Fruit fly (Drosophila melanogaster) whole organism: ENCODE results near the gene Trm7-32.

Experiments
- CG8478 ChIP-seq: fragments of >200 bp; optimal IDR thresholded peaks from 2 replicates; lab custom pipeline; 2018; ENCODE audit warnings: inconsistent platforms
- Dll ChIP-seq: fragments of >200 bp; optimal IDR thresholded peaks from 2 replicates; lab custom pipeline; 2017
- EcR ChIP-seq, 2 experiments: fragments of >200 bp; optimal IDR thresholded peaks; 2 replicates each; lab custom pipeline; 2017; ENCODE audit warnings: missing biosample characterization in 2 of 2, missing genetic modification characterization in 2 of 2, missing genetic modification reagents in 2 of 2
- pan ChIP-seq: fragments of >200 bp; optimal IDR thresholded peaks from 2 replicates; lab custom pipeline; 2017
- psq ChIP-seq: fragments of >200 bp; optimal IDR thresholded peaks from 2 replicates; lab custom pipeline; 2017
- usp ChIP-seq: fragments of >200 bp; optimal IDR thresholded peaks from 2 replicates; lab custom pipeline; 2017; ENCODE audit warnings: missing biosample characterization, missing genetic modification characterization, mixed read lengths

Trm7-32 gene

DNA sequence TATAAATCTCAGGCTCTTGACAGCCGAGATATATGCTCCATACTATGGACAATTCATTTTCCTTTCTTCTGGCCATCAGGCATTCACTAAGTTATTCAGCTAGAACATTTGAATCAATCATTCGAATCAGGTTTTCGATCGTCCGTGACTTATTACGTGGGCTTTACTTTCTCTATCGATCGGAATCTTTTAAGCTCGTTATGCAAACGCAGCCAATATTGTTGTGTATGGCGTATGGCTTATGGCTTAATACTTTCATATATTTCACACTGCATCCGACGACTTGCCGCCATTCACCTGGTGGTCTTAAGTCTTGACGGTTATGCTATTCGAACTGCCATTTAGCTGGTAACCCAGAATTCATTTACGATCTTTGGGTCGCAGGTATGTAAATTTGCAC, 24.3 kb upstream of the Trm7-32 start:
- TF ChIP-seq EcR (GFP tag; optimal IDR thresholded peaks at IDR 0.05; lab: Kevin White, UChicago) (no peak), CG8478 (lab: Kevin White, UChicago) (no peak), Dll (lab: Kevin White, UChicago) (no peak), psq (lab: Kevin White, UChicago) (no peak), pan (lab: Kevin White, UChicago) (no peak), usp (GFP tag; lab: Kevin White, UChicago) (no peak)

DNA sequence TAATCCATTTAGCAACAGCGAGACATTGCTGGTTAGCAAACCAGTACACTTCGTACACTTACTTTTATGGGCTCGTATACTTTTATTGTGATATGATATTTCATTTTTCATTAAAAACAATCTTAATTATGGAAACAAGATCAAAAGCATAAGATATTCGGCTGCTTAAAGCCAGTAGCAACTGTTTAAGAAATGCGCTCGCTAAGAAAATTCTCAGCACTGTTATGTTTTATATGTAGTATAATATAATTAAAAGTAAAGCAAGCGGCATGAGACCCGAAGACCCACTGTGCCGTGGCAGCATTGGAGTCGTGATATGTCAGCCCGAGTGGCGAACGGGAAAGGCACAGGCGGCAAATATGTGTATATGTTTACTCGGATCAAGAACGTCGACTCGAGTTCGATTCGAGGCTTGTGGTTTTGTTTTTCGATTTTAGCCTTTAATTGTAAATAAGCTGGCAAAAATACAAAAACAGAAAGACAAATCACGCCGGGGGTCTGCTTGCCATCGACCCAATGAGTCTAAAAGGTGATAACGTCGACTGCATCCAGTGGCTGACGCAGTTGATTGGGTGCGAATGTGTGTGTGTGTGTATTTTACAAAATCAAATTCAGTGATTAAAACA, 21.5 kb upstream of the Trm7-32 start:
- TF ChIP-seq Dll (lab: Kevin White, UChicago) (no peak), psq (lab: Kevin White, UChicago) (no peak), usp (GFP tag; lab: Kevin White, UChicago) (no peak), CG8478 (lab: Kevin White, UChicago) (no peak), pan (lab: Kevin White, UChicago) (no peak), EcR (GFP tag; optimal IDR thresholded peaks at IDR 0.05; lab: Kevin White, UChicago) (no peak)

DNA sequence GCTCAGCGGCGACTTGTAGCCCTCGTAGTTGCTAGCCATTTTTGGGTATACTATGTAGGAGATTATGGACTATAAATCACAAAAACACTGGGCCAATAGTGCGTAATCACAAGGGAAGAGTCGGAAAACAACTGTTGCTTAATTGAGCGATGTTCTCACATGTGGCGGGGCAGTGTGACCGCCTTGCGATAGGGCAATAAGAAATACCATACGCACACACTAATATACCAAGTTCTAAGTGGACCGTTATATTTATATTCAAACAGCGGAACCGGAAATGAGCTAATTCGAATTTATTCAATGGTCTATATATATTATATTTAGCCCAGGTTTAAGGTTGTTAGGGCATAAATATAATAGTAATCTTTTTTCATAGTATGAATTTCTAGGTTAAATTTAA, 19.5 kb upstream of the Trm7-32 start, which contains the start of gene Adsl:
Gene Adsl, minus strand, starts transcription at position 165 of the 400 bp plus-strand sequence.
- TF ChIP-seq usp (GFP tag; lab: Kevin White, UChicago) (no peak), psq (lab: Kevin White, UChicago) (no peak), CG8478 (lab: Kevin White, UChicago) (no peak), Dll (lab: Kevin White, UChicago) (no peak), EcR (GFP tag; optimal IDR thresholded peaks at IDR 0.05; lab: Kevin White, UChicago) (no peak), pan (lab: Kevin White, UChicago) (no peak)

DNA sequence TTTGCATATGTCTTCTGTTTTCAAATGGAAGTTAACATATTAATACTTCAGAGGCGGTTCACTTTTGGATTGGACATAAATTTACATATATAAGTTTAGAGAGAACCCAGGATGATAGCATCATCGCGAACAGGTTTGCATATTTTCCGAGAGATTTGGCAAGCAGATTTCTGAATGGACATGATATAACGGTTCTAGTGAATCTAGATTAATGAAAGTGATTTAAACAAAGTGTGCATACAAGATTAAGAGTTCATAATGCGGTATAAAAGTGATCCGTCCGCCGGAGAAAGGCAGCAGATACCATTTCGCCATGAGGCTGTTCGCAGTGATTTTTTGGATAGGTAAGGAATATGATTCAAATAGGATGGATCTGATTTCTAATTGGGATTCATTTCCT, 12.1 kb upstream of the Trm7-32 start, which contains the start of gene CG5225:
Gene CG5225, plus strand, starts transcription at position 301 of the 400 bp plus-strand sequence.
- no peak for TF ChIP-seq psq (lab: Kevin White, UChicago)
- no peak for TF ChIP-seq CG8478 (lab: Kevin White, UChicago)
- TF ChIP-seq pan (lab: Kevin White, UChicago) = no peak
- TF ChIP-seq EcR (GFP tag; optimal IDR thresholded peaks at IDR 0.05; lab: Kevin White, UChicago) = no peak
- TF ChIP-seq Dll (lab: Kevin White, UChicago) = no peak
- no peak for TF ChIP-seq usp (GFP tag; lab: Kevin White, UChicago)

DNA sequence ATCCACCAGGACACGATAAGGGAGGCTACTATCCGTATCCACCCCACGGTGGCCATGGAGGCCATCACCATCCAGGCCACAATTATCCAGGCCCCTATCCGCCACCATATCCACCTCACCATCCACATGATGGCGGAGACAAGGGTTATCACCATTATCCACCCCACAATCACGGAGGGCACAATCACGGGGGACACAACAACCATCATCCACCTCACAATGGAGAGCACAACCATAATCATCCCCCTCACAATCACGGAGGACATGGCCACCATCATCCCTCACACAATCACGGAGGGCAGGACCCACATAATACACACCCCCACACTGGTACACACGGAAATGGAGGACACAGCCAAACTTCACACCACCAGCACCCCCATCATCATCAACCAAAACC, 10.7 kb upstream of the Trm7-32 start:
- TF ChIP-seq Dll (lab: Kevin White, UChicago) (no peak), usp (GFP tag; lab: Kevin White, UChicago) (no peak), EcR (GFP tag; optimal IDR thresholded peaks at IDR 0.05; lab: Kevin White, UChicago) (no peak), pan (lab: Kevin White, UChicago) (no peak), psq (lab: Kevin White, UChicago) (no peak), CG8478 (lab: Kevin White, UChicago) (no peak)

DNA sequence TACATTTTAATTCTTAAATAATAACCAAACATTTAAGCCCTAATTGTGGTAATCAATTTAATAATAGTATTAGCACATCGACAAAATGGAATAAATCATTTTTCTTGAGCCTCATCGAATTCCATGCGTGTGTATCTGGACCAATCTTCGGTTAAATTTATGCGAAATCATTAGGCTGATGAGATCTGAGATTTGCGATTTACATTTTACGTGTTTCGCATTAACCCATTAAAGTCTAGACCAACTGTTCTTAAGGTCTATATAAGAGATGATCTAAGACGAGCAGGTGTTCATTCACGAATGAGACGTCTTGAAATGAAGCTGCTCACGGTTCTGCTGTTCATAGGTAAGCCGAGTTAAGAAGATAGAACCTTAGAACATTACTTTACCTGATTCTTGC, 9.0 kb upstream of the Trm7-32 start, which contains the start of gene CG31268:
Gene CG31268, plus strand, starts transcription at position 301 of the 400 bp plus-strand sequence.
- no peak for TF ChIP-seq EcR (GFP tag; optimal IDR thresholded peaks at IDR 0.05; lab: Kevin White, UChicago)
- TF ChIP-seq pan (lab: Kevin White, UChicago) = no peak
- TF ChIP-seq psq (lab: Kevin White, UChicago) = no peak

DNA sequence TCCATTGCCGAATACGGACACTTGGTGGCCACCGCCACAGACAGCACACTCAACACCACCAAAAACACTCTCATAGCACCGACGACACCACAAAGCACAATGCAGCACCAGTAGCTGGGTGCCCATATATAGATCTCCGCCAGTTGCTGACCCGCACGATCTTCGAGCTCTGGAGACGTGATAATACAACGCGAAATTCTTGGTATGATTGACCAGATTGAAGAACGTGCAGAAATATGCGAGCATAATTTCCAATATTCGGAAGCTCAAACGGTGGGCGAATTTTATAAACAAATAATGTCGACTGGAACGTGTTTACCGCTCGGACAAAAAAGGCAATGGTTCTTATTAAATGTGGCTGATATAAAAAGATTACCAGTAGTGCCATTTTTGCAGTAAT, 4.5 kb upstream of the Trm7-32 start, which contains the start of gene CG4009:
Gene CG4009, minus strand, starts transcription at position 101 of the 400 bp plus-strand sequence.
- no peak for TF ChIP-seq psq (lab: Kevin White, UChicago)
- no peak for TF ChIP-seq CG8478 (lab: Kevin White, UChicago)
- no peak for TF ChIP-seq usp (GFP tag; lab: Kevin White, UChicago)
- TF ChIP-seq pan (lab: Kevin White, UChicago) = no peak
- TF ChIP-seq Dll (lab: Kevin White, UChicago) = no peak
- no peak for TF ChIP-seq EcR (GFP tag; optimal IDR thresholded peaks at IDR 0.05; lab: Kevin White, UChicago)

DNA sequence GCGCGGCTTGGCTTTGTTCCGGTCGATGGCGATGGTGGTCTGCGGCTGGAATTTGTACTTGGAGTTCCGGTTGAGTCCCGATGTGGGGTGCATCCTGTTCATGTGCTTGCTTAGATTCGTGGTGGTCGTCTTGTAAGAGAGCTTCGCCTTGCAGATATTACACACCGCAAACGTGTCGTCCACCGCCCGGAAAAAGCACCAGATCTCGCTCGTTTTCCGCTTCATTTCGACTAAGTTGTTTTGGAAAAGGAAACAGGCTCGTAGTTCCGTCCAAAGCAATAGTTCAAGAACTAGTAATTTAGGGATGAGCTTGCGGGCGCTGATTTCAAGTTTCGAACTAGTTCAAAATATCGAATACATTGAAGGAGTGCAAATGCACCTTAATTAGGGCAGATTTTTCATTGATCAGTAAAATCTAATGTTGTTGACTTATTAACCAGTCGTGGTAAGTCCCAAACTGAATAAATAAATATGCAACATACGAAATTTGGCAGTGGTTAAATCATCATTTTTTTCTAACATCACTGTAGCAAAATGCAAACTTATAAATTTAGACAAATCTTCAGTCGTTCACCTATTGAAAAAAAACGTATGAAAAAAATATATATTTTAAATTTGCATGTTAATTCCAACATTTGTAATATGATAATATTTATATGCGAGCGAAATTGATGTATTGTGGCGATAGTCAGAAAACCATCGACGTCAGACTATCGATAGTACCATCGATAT, 2.5 kb downstream of the Trm7-32 start, which contains the start of the genes bdwf and Patr-1:
Gene bdwf, minus strand, starts transcription at position 299 of the 732 bp plus-strand sequence.
Gene Patr-1, plus strand, starts transcription at position 727 of the 732 bp plus-strand sequence.
- TF ChIP-seq CG8478 (lab: Kevin White, UChicago) (no peak), pan (lab: Kevin White, UChicago) (no peak), usp (GFP tag; lab: Kevin White, UChicago) (no peak), EcR (GFP tag; optimal IDR thresholded peaks at IDR 0.05; lab: Kevin White, UChicago) (no peak), psq (lab: Kevin White, UChicago) (no peak), Dll (lab: Kevin White, UChicago) (no peak)

DNA sequence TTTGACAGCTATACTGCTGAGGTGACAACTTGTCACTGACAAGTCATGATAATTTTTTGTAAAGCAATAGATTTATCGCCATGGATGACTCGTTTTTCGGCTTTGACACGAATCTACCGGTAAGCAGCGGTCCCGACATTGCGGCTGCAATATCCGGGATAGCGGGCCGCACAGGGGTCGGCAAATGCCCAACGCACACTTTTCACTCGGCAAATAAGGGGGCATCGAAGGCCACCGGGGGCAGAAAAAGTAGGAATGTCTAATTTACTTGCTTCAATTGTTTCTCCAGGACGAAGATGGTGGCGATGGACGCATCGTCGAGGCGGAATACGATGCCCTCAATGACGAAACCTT, 3.1 kb downstream of the Trm7-32 start:
- TF ChIP-seq Dll (lab: Kevin White, UChicago) (no peak), usp (GFP tag; lab: Kevin White, UChicago) (no peak), psq (lab: Kevin White, UChicago) (no peak), pan (lab: Kevin White, UChicago) (no peak)

DNA sequence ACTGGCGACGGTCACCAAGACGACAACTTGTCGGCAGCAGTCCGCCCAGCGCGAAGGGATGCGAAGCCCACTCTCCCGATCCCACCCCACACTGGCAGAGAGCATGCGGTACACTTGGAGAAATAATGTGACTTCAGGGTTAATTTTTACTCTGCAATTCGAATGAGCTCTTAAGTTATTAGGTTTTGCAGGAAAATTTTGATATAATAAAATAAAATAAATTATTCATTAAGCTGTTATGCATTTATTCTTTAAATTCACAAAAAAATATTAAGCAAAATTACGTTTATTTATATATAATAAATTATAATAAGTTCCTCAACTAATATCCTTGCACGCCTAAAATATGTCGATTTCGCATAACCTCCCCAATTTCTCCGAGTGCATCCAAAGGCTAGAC, 8.4 kb downstream of the Trm7-32 start:
- TF ChIP-seq psq (lab: Kevin White, UChicago) (no peak), Dll (lab: Kevin White, UChicago) (no peak), usp (GFP tag; lab: Kevin White, UChicago) (no peak), pan (lab: Kevin White, UChicago) (no peak)

DNA sequence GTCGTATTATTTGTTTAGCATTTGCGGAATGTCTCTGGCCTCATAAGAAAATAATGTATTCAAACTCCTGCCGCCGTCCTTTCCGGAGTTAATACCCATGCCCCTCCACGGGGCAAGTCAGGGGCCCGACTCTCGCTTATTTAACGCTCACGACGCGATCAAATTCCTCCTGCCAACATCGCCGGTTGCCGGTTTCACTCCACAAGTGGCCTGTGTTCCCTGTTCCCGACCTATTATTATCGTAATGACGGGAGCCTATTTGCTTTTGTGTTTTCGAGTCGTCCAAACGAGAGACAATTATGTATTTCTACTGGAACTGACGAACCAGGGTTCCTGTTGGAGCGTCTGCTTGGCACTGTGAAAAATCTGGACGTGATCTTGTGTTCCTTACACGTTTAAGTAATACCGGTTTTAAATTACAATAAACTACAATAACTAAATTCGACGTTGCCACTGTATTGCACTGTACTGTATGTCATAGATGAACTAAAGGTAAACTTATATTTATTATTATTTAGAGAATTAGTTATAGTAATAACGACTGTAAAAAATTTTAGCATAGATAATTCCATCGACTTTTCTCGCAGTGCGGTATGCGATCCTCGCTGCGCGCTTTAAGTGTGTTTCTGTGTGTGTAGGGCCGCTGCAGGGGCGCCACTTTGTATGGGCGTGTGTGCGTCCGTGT, 12.1 kb downstream of the Trm7-32 start:
- TF ChIP-seq CG8478 (lab: Kevin White, UChicago) (no peak), Dll (lab: Kevin White, UChicago) (peak; percentile 37), usp (GFP tag; lab: Kevin White, UChicago) (no peak)
